Worm (Caenorhabditis elegans) whole organism, L4/young adult: ENCODE data around the gene oig-3.

Experiments
- dao-5 ChIP-seq: sonication (generic microtip); optimal IDR thresholded peaks from 2 replicates; lab custom pipeline; 2016; ENCODE audit warnings: missing genotype, missing genetic modification characterization, moderate library complexity, missing compliant biosample characterization
- him-1 ChIP-seq: sonication (generic microtip); optimal IDR thresholded peaks from 2 replicates; lab custom pipeline; 2016; ENCODE audit warnings: missing genotype, missing genetic modification reagents, missing genetic modification characterization, missing compliant biosample characterization

DNA sequence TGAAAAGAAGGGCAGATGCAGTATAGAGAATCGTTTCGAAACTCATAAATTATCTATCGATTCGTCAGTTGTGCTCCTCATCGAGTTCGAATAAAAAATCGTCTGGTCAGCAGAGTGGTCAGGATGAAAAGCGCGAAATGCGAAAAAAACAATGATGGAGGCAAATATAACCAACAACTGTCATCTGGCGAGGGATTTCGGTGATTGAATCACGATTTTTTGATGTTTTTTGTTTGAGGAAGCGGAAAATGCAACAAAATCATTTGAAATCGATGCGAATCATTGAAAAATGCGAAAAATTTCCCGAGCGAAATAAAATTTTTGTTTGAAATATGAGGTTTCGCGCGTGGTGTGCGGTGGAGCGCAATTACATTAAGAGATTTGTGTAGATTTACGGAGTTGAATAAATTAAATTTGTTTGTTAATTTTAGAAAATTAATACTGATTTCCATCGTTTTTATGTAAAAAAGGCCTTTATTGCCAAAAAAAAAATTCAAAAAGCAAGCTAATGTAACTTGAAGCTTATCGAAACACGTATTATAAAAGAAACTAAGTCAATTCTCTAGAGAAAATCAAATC is 4.8 kb downstream of the oig-3 start, which contains the start of gene unc-61:
- TF ChIP-seq him-1 (tag; lab: Kevin White, UChicago) (no peak), dao-5 (tag; lab: Kevin White, UChicago) (no peak)
